Fruit fly (Drosophila melanogaster) whole organism, embryonic: ENCODE measurements around the gene Sem1.

Experiments
- Aef1 ChIP-seq: fragments of 200-800 bp; sonication (Bioruptor generic); IDR thresholded peaks from 3 replicates; pipeline ENCODE4 v1.3.6; 2022; ENCODE audit warnings: missing biosample characterization, missing genetic modification characterization
- Atf6 ChIP-seq: fragments of 200-800 bp; sonication (Bioruptor generic); IDR thresholded peaks from 2 replicates; pipeline ENCODE4 v1.3.6; 2022; ENCODE audit warnings: missing biosample characterization, missing genetic modification characterization
- Bdp1 ChIP-seq: fragments of 200-800 bp; sonication (Bioruptor generic); optimal IDR thresholded peaks from 3 replicates; lab custom pipeline; 2016; ENCODE audit warnings: missing biosample characterization, missing genetic modification characterization
- CG10147 ChIP-seq: fragments of 200-800 bp; sonication (Bioruptor generic); optimal IDR thresholded peaks from 2 replicates; lab custom pipeline; 2019; ENCODE audit warnings: missing biosample characterization, mild to moderate bottlenecking, missing genetic modification characterization, moderate library complexity
- CG10462 ChIP-seq: fragments of 200-800 bp; sonication (Bioruptor generic); optimal IDR thresholded peaks from 2 replicates; lab custom pipeline; 2016; ENCODE audit warnings: missing biosample characterization, missing genetic modification characterization
- CG11504 ChIP-seq: fragments of 200-800 bp; sonication (Bioruptor generic); optimal IDR thresholded peaks from 3 replicates; lab custom pipeline; 2019; ENCODE audit warnings: missing biosample characterization, mild to moderate bottlenecking, missing genetic modification characterization, moderate library complexity
- CG12219 ChIP-seq: fragments of 200-800 bp; sonication (Bioruptor generic); optimal IDR thresholded peaks from 3 replicates; lab custom pipeline; 2018; ENCODE audit warnings: missing biosample characterization, mild to moderate bottlenecking, missing genetic modification characterization
- CG13123 ChIP-seq: fragments of 200-800 bp; sonication (Bioruptor generic); optimal IDR thresholded peaks from 2 replicates; lab custom pipeline; 2016; ENCODE audit warnings: missing biosample characterization, missing genetic modification characterization
- CG13296 ChIP-seq: fragments of 200-800 bp; sonication (Bioruptor generic); optimal IDR thresholded peaks from 3 replicates; lab custom pipeline; 2018; ENCODE audit warnings: missing biosample characterization, mild to moderate bottlenecking, missing genetic modification characterization
- CG13424 ChIP-seq: fragments of 200-800 bp; sonication (Bioruptor generic); optimal IDR thresholded peaks from 2 replicates; lab custom pipeline; 2019; ENCODE audit warnings: missing biosample characterization, mild to moderate bottlenecking, missing genetic modification characterization, moderate library complexity
- CG14014 ChIP-seq: fragments of 200-800 bp; sonication (Bioruptor generic); IDR thresholded peaks from 2 replicates; pipeline ENCODE4 v1.3.6; 2022; ENCODE audit warnings: missing biosample characterization, missing genetic modification characterization
- CG15479 ChIP-seq: fragments of 200-800 bp; sonication (Bioruptor generic); optimal IDR thresholded peaks from 3 replicates; lab custom pipeline; 2019; ENCODE audit warnings: missing biosample characterization, mild to moderate bottlenecking, missing genetic modification characterization, moderate library complexity
- CG17328 ChIP-seq: fragments of 200-800 bp; sonication (Bioruptor generic); IDR thresholded peaks from 2 replicates; pipeline ENCODE4 v1.3.6; 2022; ENCODE audit warnings: missing biosample characterization, missing genetic modification characterization
- CG17359 ChIP-seq: fragments of 200-800 bp; sonication (Bioruptor generic); optimal IDR thresholded peaks from 3 replicates; lab custom pipeline; 2018; ENCODE audit warnings: missing biosample characterization, mild to moderate bottlenecking, missing genetic modification characterization, moderate library complexity
- CG2116 ChIP-seq: fragments of 200-800 bp; sonication (Bioruptor generic); optimal IDR thresholded peaks from 3 replicates; lab custom pipeline; 2018; ENCODE audit warnings: missing biosample characterization, mild to moderate bottlenecking, missing genetic modification characterization
- CG31441 ChIP-seq: fragments of 200-800 bp; sonication (Bioruptor generic); IDR thresholded peaks from 2 replicates; pipeline ENCODE4 v1.3.6; 2022; ENCODE audit warnings: missing biosample characterization, missing genetic modification characterization
- CG32772 ChIP-seq: fragments of 200-800 bp; sonication (Bioruptor generic); IDR thresholded peaks from 2 replicates; pipeline ENCODE4 v1.3.6; 2022; ENCODE audit warnings: missing biosample characterization, missing genetic modification characterization
- CG6689 ChIP-seq: fragments of 200-800 bp; sonication (Bioruptor generic); IDR thresholded peaks from 2 replicates; pipeline ENCODE4 v1.3.6; 2022; ENCODE audit warnings: missing biosample characterization, missing genetic modification characterization
- CG7839 ChIP-seq: fragments of 200-800 bp; sonication (Bioruptor generic); optimal IDR thresholded peaks from 3 replicates; lab custom pipeline; 2018; ENCODE audit warnings: missing biosample characterization, mild to moderate bottlenecking, missing genetic modification characterization, moderate library complexity
- Dbx ChIP-seq: fragments of 200-800 bp; sonication (Bioruptor generic); IDR thresholded peaks from 3 replicates; pipeline ENCODE4 v1.3.6; 2022; ENCODE audit warnings: missing biosample characterization, missing genetic modification characterization
- Doc2 ChIP-seq: fragments of 200-800 bp; sonication (Bioruptor generic); IDR thresholded peaks from 2 replicates; pipeline ENCODE4 v1.3.6; 2022; ENCODE audit warnings: missing biosample characterization, missing genetic modification characterization
- ERR ChIP-seq: fragments of 200-800 bp; sonication (Bioruptor generic); optimal IDR thresholded peaks from 2 replicates; lab custom pipeline; 2016; ENCODE audit warnings: missing biosample characterization, missing genetic modification characterization
- HLHmδ ChIP-seq: fragments of 200-800 bp; sonication (Bioruptor generic); optimal IDR thresholded peaks from 2 replicates; lab custom pipeline; 2018; ENCODE audit warnings: missing biosample characterization, mild to moderate bottlenecking, missing genetic modification characterization, moderate library complexity
- NfI ChIP-seq: fragments of 200-800 bp; sonication (Bioruptor generic); optimal IDR thresholded peaks from 3 replicates; lab custom pipeline; 2018; ENCODE audit warnings: missing biosample characterization, mild to moderate bottlenecking, missing genetic modification characterization, moderate library complexity
- Sin3A ChIP-seq: fragments of >200 bp; optimal IDR thresholded peaks from 2 replicates; lab custom pipeline; 2018
- Sry-β ChIP-seq: fragments of 200-800 bp; sonication (Bioruptor generic); optimal IDR thresholded peaks from 2 replicates; lab custom pipeline; 2018; ENCODE audit warnings: missing biosample characterization, mild to moderate bottlenecking, missing genetic modification characterization, moderate library complexity
- Sry-δ ChIP-seq: fragments of 200-800 bp; sonication (Bioruptor generic); optimal IDR thresholded peaks from 2 replicates; lab custom pipeline; 2016; ENCODE audit warnings: missing biosample characterization, missing genetic modification characterization
- Xrp1 ChIP-seq: fragments of 200-800 bp; sonication (Bioruptor generic); IDR thresholded peaks from 2 replicates; pipeline ENCODE4 v1.3.6; 2022; ENCODE audit warnings: missing biosample characterization, missing genetic modification characterization
- caup ChIP-seq: fragments of 200-800 bp; sonication (Bioruptor generic); optimal IDR thresholded peaks from 3 replicates; lab custom pipeline; 2017; ENCODE audit warnings: missing biosample characterization, mild to moderate bottlenecking, missing genetic modification characterization, moderate library complexity; ENCODE audit not compliant: severe bottlenecking
- chm ChIP-seq: fragments of 200-800 bp; sonication (Bioruptor generic); IDR thresholded peaks from 2 replicates; pipeline ENCODE4 v1.3.6; 2022; ENCODE audit warnings: missing biosample characterization, missing genetic modification characterization
- ci ChIP-seq: fragments of 200-800 bp; sonication (Bioruptor generic); IDR thresholded peaks from 3 replicates; pipeline ENCODE4 v1.3.6; 2022; ENCODE audit warnings: missing biosample characterization, missing genetic modification characterization
- corto ChIP-seq: fragments of 200-800 bp; sonication (Bioruptor generic); optimal IDR thresholded peaks from 2 replicates; lab custom pipeline; 2016; ENCODE audit warnings: missing biosample characterization, mild to moderate bottlenecking, missing genetic modification characterization, moderate library complexity
- dysf ChIP-seq: fragments of 200-800 bp; sonication (Bioruptor generic); IDR thresholded peaks from 3 replicates; pipeline ENCODE4 v1.3.6; 2022; ENCODE audit warnings: missing biosample characterization, missing genetic modification characterization
- fru ChIP-seq: fragments of >200 bp; optimal IDR thresholded peaks from 2 replicates; lab custom pipeline; 2017
- hkb ChIP-seq, 2 experiments: fragments of 200-800 bp in 1 of 2; fragments of >200 bp in 1 of 2; sonication (Bioruptor generic) in 1 of 2; IDR thresholded peaks in 1 of 2; optimal IDR thresholded peaks in 1 of 2; 2 replicates each; pipeline versions ENCODE4 v1.3.6 to Lab custom; 2017 to 2022; ENCODE audit warnings: missing biosample characterization in 1 of 2, missing genetic modification characterization in 1 of 2
- knrl ChIP-seq: fragments of 200-800 bp; sonication (Bioruptor generic); IDR thresholded peaks from 3 replicates; pipeline ENCODE4 v1.3.6; 2022; ENCODE audit warnings: missing biosample characterization, missing genetic modification characterization; ENCODE audit not compliant: partially characterized antibody
- lmd ChIP-seq: fragments of 200-800 bp; sonication (Bioruptor generic); IDR thresholded peaks from 2 replicates; pipeline ENCODE4 v1.3.6; 2022; ENCODE audit warnings: missing biosample characterization, missing genetic modification characterization
- nau ChIP-seq: fragments of 200-800 bp; sonication (Bioruptor generic); optimal IDR thresholded peaks from 3 replicates; lab custom pipeline; 2017; ENCODE audit warnings: missing biosample characterization, mild to moderate bottlenecking, missing genetic modification characterization, missing genetic modification reagents
- nerfin-2 ChIP-seq: fragments of 200-800 bp; sonication (Bioruptor generic); IDR thresholded peaks from 2 replicates; pipeline ENCODE4 v1.3.6; 2022; ENCODE audit warnings: missing biosample characterization, missing genetic modification characterization; ENCODE audit not compliant: partially characterized antibody
- otp ChIP-seq: fragments of 200-800 bp; sonication (Bioruptor generic); IDR thresholded peaks from 3 replicates; pipeline ENCODE4, ENCODE4 v1.3.6; 2022; ENCODE audit warnings: missing biosample characterization, missing genetic modification characterization
- peb ChIP-seq: fragments of 200-800 bp; sonication (Bioruptor generic); IDR thresholded peaks from 2 replicates; pipeline ENCODE4 v1.3.6; 2022; ENCODE audit warnings: missing biosample characterization, missing genetic modification characterization
- repo ChIP-seq: fragments of 200-800 bp; sonication (Bioruptor generic); optimal IDR thresholded peaks from 2 replicates; lab custom pipeline; 2016; ENCODE audit warnings: missing biosample characterization, missing genetic modification characterization
- row ChIP-seq: fragments of 200-800 bp; sonication (Bioruptor generic); IDR thresholded peaks from 3 replicates; pipeline ENCODE4 v1.3.6; 2022; ENCODE audit warnings: missing biosample characterization, missing genetic modification characterization
- slbo ChIP-seq: fragments of 200-800 bp; sonication (Bioruptor generic); IDR thresholded peaks from 2 replicates; pipeline ENCODE4 v1.3.6; 2022; ENCODE audit warnings: missing biosample characterization, missing genetic modification characterization
- sob ChIP-seq: fragments of 200-800 bp; sonication (Bioruptor generic); IDR thresholded peaks from 2 replicates; pipeline ENCODE4 v1.3.6; 2022; ENCODE audit warnings: missing biosample characterization, missing genetic modification characterization
- stc ChIP-seq: fragments of 200-800 bp; sonication (Bioruptor generic); IDR thresholded peaks from 2 replicates; pipeline ENCODE4 v1.3.6; 2022; ENCODE audit warnings: missing biosample characterization, missing genetic modification characterization
- tio ChIP-seq: fragments of 200-800 bp; sonication (Bioruptor generic); optimal IDR thresholded peaks from 2 replicates; lab custom pipeline; 2017; ENCODE audit warnings: missing biosample characterization, missing genetic modification characterization, inconsistent platforms
- toy ChIP-seq: fragments of 200-800 bp; sonication (Bioruptor generic); IDR thresholded peaks from 2 replicates; pipeline ENCODE4 v1.3.6; 2022; ENCODE audit warnings: missing biosample characterization, missing genetic modification characterization
- zen2 ChIP-seq: fragments of 200-800 bp; sonication (Bioruptor generic); IDR thresholded peaks from 3 replicates; pipeline ENCODE4 v1.3.6; 2022; ENCODE audit warnings: missing biosample characterization, missing genetic modification characterization; ENCODE audit not compliant: partially characterized antibody

Gene Sem1

dm6 chr2L:7084410-7084809 is 20.6 kb downstream of the Sem1 start, which contains the start of gene Pvf2 (continued):
- TF ChIP-seq knrl (GFP tag; lab: Robert Waterston, UW) (no peak), HLHmδ (GFP tag; lab: Kevin White, UChicago) (no peak), Sin3A (lab: Kevin White, UChicago) (no peak)

dm6 chr2L:7090922-7091321 is 27.1 kb downstream of the Sem1 start:
- TF ChIP-seq Sry-β (GFP tag; lab: Kevin White, UChicago): no peak
- TF ChIP-seq CG7839 (tag; lab: Kevin White, UChicago): peak; percentile 44
- TF ChIP-seq CG10147 (GFP tag; lab: Kevin White, UChicago): peak; percentile 38
- TF ChIP-seq stc: no peak
- TF ChIP-seq chm (GFP tag; lab: Robert Waterston, UW): no peak
- 0 out of 2 replicates have a peak, but pooled peaks have one; percentile 16 for TF ChIP-seq peb
- TF ChIP-seq lmd (GFP tag; lab: Robert Waterston, UW): 0 out of 2 replicates have a peak, but pooled peaks have one; percentile 23
- peak; percentile 47 for TF ChIP-seq Xrp1
- TF ChIP-seq caup (GFP tag; lab: Kevin White, UChicago): no peak
- no peak for TF ChIP-seq CG13296
- TF ChIP-seq CG2116: no peak
- TF ChIP-seq CG17328 (GFP tag; lab: Robert Waterston, UW): 0 out of 2 replicates have a peak, but pooled peaks have one; percentile 15
- TF ChIP-seq toy (GFP tag; lab: Robert Waterston, UW): no peak
- TF ChIP-seq ci (GFP tag; lab: Robert Waterston, UW): peak; percentile 52; the same call in 2 of the 3 replicates
- no peak for TF ChIP-seq fru (lab: Kevin White, UChicago)
- TF ChIP-seq sob (GFP tag; lab: Robert Waterston, UW): 0 out of 2 replicates have a peak, but pooled peaks have one; percentile 17
- TF ChIP-seq Aef1 (GFP tag; lab: Robert Waterston, UW): peak; percentile 25; the same call in 1 of the 3 replicates
- TF ChIP-seq CG32772 (GFP tag; lab: Robert Waterston, UW): no peak
- TF ChIP-seq CG10462 (GFP tag; lab: Kevin White, UChicago): no peak
- TF ChIP-seq CG14014: no peak
- TF ChIP-seq Bdp1: no peak
- no peak for TF ChIP-seq ERR (GFP tag; lab: Kevin White, UChicago)
- peak; percentile 3 for TF ChIP-seq CG17359
- TF ChIP-seq CG12219 (GFP tag; lab: Kevin White, UChicago): no peak
- no peak for TF ChIP-seq Doc2 (GFP tag; lab: Robert Waterston, UW)
- peak; percentile 27; the same call in 1 of the 2 replicates for TF ChIP-seq CG31441
- no peak for TF ChIP-seq CG15479 (GFP tag; lab: Kevin White, UChicago)
- TF ChIP-seq slbo (GFP tag; lab: Robert Waterston, UW): peak; percentile 31; the same call in 1 of the 2 replicates
- no peak for TF ChIP-seq nau (GFP tag; lab: Kevin White, UChicago)
- 0 out of 3 replicates have a peak, but pooled peaks have one; percentile 24 for TF ChIP-seq Dbx (GFP tag; lab: Robert Waterston, UW)
- 0 out of 3 replicates have a peak, but pooled peaks have one; percentile 28 for TF ChIP-seq otp (GFP tag; lab: Robert Waterston, UW)
- TF ChIP-seq corto (GFP tag; lab: Kevin White, UChicago): no peak
- TF ChIP-seq CG13424: no peak
- peak; percentile 22; the same call in 1 of the 2 replicates for TF ChIP-seq CG6689
- no peak for TF ChIP-seq nerfin-2
- TF ChIP-seq repo (GFP tag; lab: Kevin White, UChicago): no peak
- no peak for TF ChIP-seq CG13123 (GFP tag; lab: Kevin White, UChicago)
- TF ChIP-seq row (GFP tag; lab: Robert Waterston, UW): peak; percentile 45; the same call in 2 of the 3 replicates
- peak; percentile 30; the same call in 1 of the 2 replicates for TF ChIP-seq Atf6
- TF ChIP-seq tio (GFP tag; lab: Kevin White, UChicago): no peak
- TF ChIP-seq CG11504 (tag; lab: Kevin White, UChicago): peak; percentile 57
- TF ChIP-seq hkb (optimal IDR thresholded peaks at IDR 0.05; lab: Kevin White, UChicago): no peak
- TF ChIP-seq hkb (GFP tag; IDR thresholded peaks at IDR 0.05; lab: Robert Waterston, UW): peak; percentile 63
- 0 out of 3 replicates have a peak, but pooled peaks have one; percentile 42 for TF ChIP-seq dysf (GFP tag; lab: Robert Waterston, UW)
- no peak for TF ChIP-seq zen2 (GFP tag; lab: Robert Waterston, UW)
- TF ChIP-seq NfI (GFP tag; lab: Kevin White, UChicago): peak; percentile 29
- TF ChIP-seq Sry-δ (GFP tag; lab: Kevin White, UChicago): no peak
